Worm (Caenorhabditis elegans): ENCODE data around the gene pha-1.
"Not testable (repeated sequence)": the region's sequence is repeated elsewhere in the genome, so short reads cannot be mapped to it uniquely, and the experiment has no call there.

pha-1 gene

ce11 chrIII:11131475-11131874, at the start of gene pha-1:
TSS of gene pha-1 (plus strand) at chrIII:11131775.
- not testable (repeated sequence) for TF ChIP-seq ztf-23 (GFP tag; IDR thresholded peaks at IDR 0.05); med-1 (GFP tag; optimal IDR thresholded peaks at IDR 0.05; ENCODE audit: insufficient read depth); ztf-29 (GFP tag; IDR thresholded peaks at IDR 0.05)

ce11 chrIII:11082604-11083003, 49.0 kb upstream of the pha-1 start:
- TF ChIP-seq cog-1 (tag; optimal IDR thresholded peaks at IDR 0.05) = no peak
- no peak for TF ChIP-seq tab-1 (GFP tag; IDR thresholded peaks at IDR 0.05)
- TF ChIP-seq ztf-23 (GFP tag; IDR thresholded peaks at IDR 0.05) = no peak
- no peak for TF ChIP-seq ref-1 (GFP tag; conservative IDR thresholded peaks at IDR 0.05)
- TF ChIP-seq T22C8.4 (GFP tag; IDR thresholded peaks at IDR 0.05) = no peak
- no peak for TF ChIP-seq klf-2 (GFP tag; conservative IDR thresholded peaks at IDR 0.05)
- no peak for TF ChIP-seq flt-1 (GFP tag; IDR thresholded peaks at IDR 0.05)
- no peak for TF ChIP-seq ztf-29 (GFP tag; IDR thresholded peaks at IDR 0.05)
- TF ChIP-seq med-1 (GFP tag; optimal IDR thresholded peaks at IDR 0.05; ENCODE audit: insufficient read depth) = no peak

- TF ChIP-seq ztf-23 (GFP tag; IDR thresholded peaks at IDR 0.05) (no peak), tab-1 (GFP tag; IDR thresholded peaks at IDR 0.05) (no peak), cog-1 (tag; optimal IDR thresholded peaks at IDR 0.05) (no peak), T22C8.4 (GFP tag; IDR thresholded peaks at IDR 0.05) (no peak), ref-1 (GFP tag; conservative IDR thresholded peaks at IDR 0.05) (no peak), ztf-29 (GFP tag; IDR thresholded peaks at IDR 0.05) (no peak), med-1 (GFP tag; optimal IDR thresholded peaks at IDR 0.05; ENCODE audit: insufficient read depth) (no peak), flt-1 (GFP tag; IDR thresholded peaks at IDR 0.05) (no peak)
These were observed 47.6 kb upstream of the pha-1 start for ce11 chrIII:11083993-11084392.

ce11 chrIII:11087442-11087841, 44.1 kb upstream of the pha-1 start:
- TF ChIP-seq T22C8.4 (GFP tag; IDR thresholded peaks at IDR 0.05) (no peak), ref-1 (GFP tag; conservative IDR thresholded peaks at IDR 0.05) (no peak), flt-1 (GFP tag; IDR thresholded peaks at IDR 0.05) (no peak), ztf-29 (GFP tag; IDR thresholded peaks at IDR 0.05) (no peak), med-1 (GFP tag; optimal IDR thresholded peaks at IDR 0.05; ENCODE audit: insufficient read depth) (no peak), ztf-23 (GFP tag; IDR thresholded peaks at IDR 0.05) (no peak), klf-2 (GFP tag; conservative IDR thresholded peaks at IDR 0.05) (no peak), tab-1 (GFP tag; IDR thresholded peaks at IDR 0.05) (no peak), cog-1 (tag; optimal IDR thresholded peaks at IDR 0.05) (no peak)

- TF ChIP-seq tab-1 (GFP tag; IDR thresholded peaks at IDR 0.05) = no peak
- TF ChIP-seq klf-2 (GFP tag; conservative IDR thresholded peaks at IDR 0.05) = no peak
- TF ChIP-seq med-1 (GFP tag; optimal IDR thresholded peaks at IDR 0.05; ENCODE audit: insufficient read depth) = no peak
- no peak for TF ChIP-seq ztf-23 (GFP tag; IDR thresholded peaks at IDR 0.05)
- no peak for TF ChIP-seq ztf-29 (GFP tag; IDR thresholded peaks at IDR 0.05)
These were observed 43.4 kb upstream of the pha-1 start, which contains the start of gene W09D6.5 for ce11 chrIII:11088187-11088586. TSS of gene W09D6.5 (plus strand) at chrIII:11088487.

- TF ChIP-seq flt-1 (GFP tag; IDR thresholded peaks at IDR 0.05) (peak; percentile 37; the same call in 1 of the 2 replicates), med-1 (GFP tag; optimal IDR thresholded peaks at IDR 0.05; ENCODE audit: insufficient read depth) (no peak)
These were observed 41.4 kb upstream of the pha-1 start for ce11 chrIII:11090112-11090648.

- no peak for TF ChIP-seq T22C8.4 (GFP tag; IDR thresholded peaks at IDR 0.05)
- no peak for TF ChIP-seq cog-1 (tag; optimal IDR thresholded peaks at IDR 0.05)
- no peak for TF ChIP-seq klf-2 (GFP tag; conservative IDR thresholded peaks at IDR 0.05)
- TF ChIP-seq tab-1 (GFP tag; IDR thresholded peaks at IDR 0.05) = no peak
- no peak for TF ChIP-seq ztf-23 (GFP tag; IDR thresholded peaks at IDR 0.05)
- no peak for TF ChIP-seq ztf-29 (GFP tag; IDR thresholded peaks at IDR 0.05)
- no peak for TF ChIP-seq flt-1 (GFP tag; IDR thresholded peaks at IDR 0.05)
- TF ChIP-seq med-1 (GFP tag; optimal IDR thresholded peaks at IDR 0.05; ENCODE audit: insufficient read depth) = no peak
- TF ChIP-seq ref-1 (GFP tag; conservative IDR thresholded peaks at IDR 0.05) = no peak
These were observed 40.6 kb upstream of the pha-1 start for ce11 chrIII:11090870-11091386.

- TF ChIP-seq flt-1 (GFP tag; IDR thresholded peaks at IDR 0.05) (peak; percentile 65; the same call in 1 of the 2 replicates), T22C8.4 (GFP tag; IDR thresholded peaks at IDR 0.05) (no peak; the same call in 1 of the 2 replicates), ztf-23 (GFP tag; IDR thresholded peaks at IDR 0.05) (peak; percentile 68), tab-1 (GFP tag; IDR thresholded peaks at IDR 0.05) (0 out of 2 replicates have a peak, but pooled peaks have one; percentile 37), klf-2 (GFP tag; conservative IDR thresholded peaks at IDR 0.05) (peak; percentile 72; the same call in 1 of the 2 replicates), cog-1 (tag; optimal IDR thresholded peaks at IDR 0.05) (no peak), ztf-29 (GFP tag; IDR thresholded peaks at IDR 0.05) (no peak), ref-1 (GFP tag; conservative IDR thresholded peaks at IDR 0.05) (no peak)
These were observed 39.8 kb upstream of the pha-1 start for ce11 chrIII:11091651-11092278.

- peak; percentile 77 for TF ChIP-seq ztf-23 (GFP tag; IDR thresholded peaks at IDR 0.05)
- TF ChIP-seq tab-1 (GFP tag; IDR thresholded peaks at IDR 0.05) = no peak
- peak; percentile 31; the same call in 1 of the 2 replicates for TF ChIP-seq flt-1 (GFP tag; IDR thresholded peaks at IDR 0.05)
- TF ChIP-seq med-1 (GFP tag; optimal IDR thresholded peaks at IDR 0.05; ENCODE audit: insufficient read depth) = no peak
- TF ChIP-seq T22C8.4 (GFP tag; IDR thresholded peaks at IDR 0.05) = no peak
- TF ChIP-seq ztf-29 (GFP tag; IDR thresholded peaks at IDR 0.05) = no peak
- no peak for TF ChIP-seq cog-1 (tag; optimal IDR thresholded peaks at IDR 0.05)
- no peak for TF ChIP-seq ref-1 (GFP tag; conservative IDR thresholded peaks at IDR 0.05)
- 0 out of 2 replicates have a peak, but pooled peaks have one; percentile 63 for TF ChIP-seq klf-2 (GFP tag; conservative IDR thresholded peaks at IDR 0.05)
These were observed 38.1 kb upstream of the pha-1 start for ce11 chrIII:11093489-11093888.

ce11 chrIII:11095687-11096086, 35.9 kb upstream of the pha-1 start:
- no peak for TF ChIP-seq med-1 (GFP tag; optimal IDR thresholded peaks at IDR 0.05; ENCODE audit: insufficient read depth)
- TF ChIP-seq flt-1 (GFP tag; IDR thresholded peaks at IDR 0.05) = no peak
- no peak for TF ChIP-seq tab-1 (GFP tag; IDR thresholded peaks at IDR 0.05)
- TF ChIP-seq ref-1 (GFP tag; conservative IDR thresholded peaks at IDR 0.05) = no peak
- TF ChIP-seq T22C8.4 (GFP tag; IDR thresholded peaks at IDR 0.05) = no peak
- no peak for TF ChIP-seq klf-2 (GFP tag; conservative IDR thresholded peaks at IDR 0.05)
- TF ChIP-seq ztf-29 (GFP tag; IDR thresholded peaks at IDR 0.05) = no peak
- no peak for TF ChIP-seq cog-1 (tag; optimal IDR thresholded peaks at IDR 0.05)
- TF ChIP-seq ztf-23 (GFP tag; IDR thresholded peaks at IDR 0.05) = no peak

Measured in whole organism, midembryonic.